Worm (Caenorhabditis elegans): ENCODE measurements around the gene mpst-7.
A peak's percentile ranks its signal among the peaks of the same experiment; 100 is the strongest.

DNA sequence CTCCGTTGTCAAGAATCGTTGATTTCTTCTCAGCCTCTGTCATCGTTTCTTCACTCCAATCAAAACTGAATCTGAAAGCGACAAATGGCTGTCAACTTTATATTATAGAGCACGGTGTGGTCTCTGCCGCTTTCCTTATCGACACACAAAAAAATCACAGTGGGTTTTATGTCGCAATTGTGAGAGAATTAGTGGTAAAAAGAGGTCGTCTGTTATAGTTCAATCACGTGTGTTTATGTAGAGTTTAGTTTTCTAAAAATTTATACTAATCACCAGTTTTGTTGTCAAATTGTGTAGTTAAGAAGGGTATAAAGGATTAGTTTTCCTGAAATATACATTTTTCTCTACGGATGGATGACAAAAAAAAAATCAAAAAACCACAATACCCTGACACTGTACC lies 26.0 kb downstream of the mpst-7 start, which contains the start of gene T16G1.7:
- TF ChIP-seq unc-62 (GFP tag; optimal IDR thresholded peaks at IDR 0.05 in 1 of 2) (peak in 1 of 2 experiments; percentile 26), unc-62 (tag; optimal IDR thresholded peaks at IDR 0.05) (no peak), ama-1 (optimal IDR thresholded peaks at IDR 0.05) (no peak)

All from whole organism, L4 larva.